Fruit fly (Drosophila melanogaster): ENCODE results near the gene CG14022.

CG14022 gene

dm6 chr2L:5329557-5329956 is 878 bp upstream of the CG14022 start, which contains the start of gene TotM:
Gene TotM (plus strand): TSS chr2L:5329857.
- TF ChIP-seq Dfd (GFP tag; optimal IDR thresholded peaks at IDR 0.05) (no peak), woc (GFP tag; optimal IDR thresholded peaks at IDR 0.05) (no peak), usp (GFP tag; optimal IDR thresholded peaks at IDR 0.05) (no peak), rgr (GFP tag; optimal IDR thresholded peaks at IDR 0.05) (no peak), CrebA (GFP tag; optimal IDR thresholded peaks at IDR 0.05; ENCODE audit: borderline replicate concordance) (no peak), jim (GFP tag; optimal IDR thresholded peaks at IDR 0.05) (no peak), dsf (GFP tag; optimal IDR thresholded peaks at IDR 0.05; ENCODE audit: borderline replicate concordance) (no peak), OdsH (GFP tag; optimal IDR thresholded peaks at IDR 0.05) (no peak), HLH106 (tag; optimal IDR thresholded peaks at IDR 0.05) (no peak), Dif (GFP tag; optimal IDR thresholded peaks at IDR 0.05; ENCODE audit: partially characterized antibody) (no peak), psq (GFP tag; optimal IDR thresholded peaks at IDR 0.05) (no peak), h (GFP tag; optimal IDR thresholded peaks at IDR 0.05) (no peak), dmrt93B (GFP tag; optimal IDR thresholded peaks at IDR 0.05) (no peak), tai (GFP tag; optimal IDR thresholded peaks at IDR 0.05) (no peak), CG32264 (GFP tag; optimal IDR thresholded peaks at IDR 0.05) (no peak), Rel (GFP tag; optimal IDR thresholded peaks at IDR 0.05) (no peak), Rel (tag; optimal IDR thresholded peaks at IDR 0.05) (no peak)

dm6 chr2L:5327266-5327621 is 1.4 kb downstream of the CG14022 start:
- TF ChIP-seq Rel (GFP tag; optimal IDR thresholded peaks at IDR 0.05), result no peak
- no peak for TF ChIP-seq Rel (tag; optimal IDR thresholded peaks at IDR 0.05)
- TF ChIP-seq N (GFP tag; optimal IDR thresholded peaks at IDR 0.05), result no peak
- TF ChIP-seq tai (GFP tag; optimal IDR thresholded peaks at IDR 0.05), result no peak
- TF ChIP-seq Hr78 (GFP tag; optimal IDR thresholded peaks at IDR 0.05), result no peak
- TF ChIP-seq sage (GFP tag; optimal IDR thresholded peaks at IDR 0.05), result no peak

DNA sequence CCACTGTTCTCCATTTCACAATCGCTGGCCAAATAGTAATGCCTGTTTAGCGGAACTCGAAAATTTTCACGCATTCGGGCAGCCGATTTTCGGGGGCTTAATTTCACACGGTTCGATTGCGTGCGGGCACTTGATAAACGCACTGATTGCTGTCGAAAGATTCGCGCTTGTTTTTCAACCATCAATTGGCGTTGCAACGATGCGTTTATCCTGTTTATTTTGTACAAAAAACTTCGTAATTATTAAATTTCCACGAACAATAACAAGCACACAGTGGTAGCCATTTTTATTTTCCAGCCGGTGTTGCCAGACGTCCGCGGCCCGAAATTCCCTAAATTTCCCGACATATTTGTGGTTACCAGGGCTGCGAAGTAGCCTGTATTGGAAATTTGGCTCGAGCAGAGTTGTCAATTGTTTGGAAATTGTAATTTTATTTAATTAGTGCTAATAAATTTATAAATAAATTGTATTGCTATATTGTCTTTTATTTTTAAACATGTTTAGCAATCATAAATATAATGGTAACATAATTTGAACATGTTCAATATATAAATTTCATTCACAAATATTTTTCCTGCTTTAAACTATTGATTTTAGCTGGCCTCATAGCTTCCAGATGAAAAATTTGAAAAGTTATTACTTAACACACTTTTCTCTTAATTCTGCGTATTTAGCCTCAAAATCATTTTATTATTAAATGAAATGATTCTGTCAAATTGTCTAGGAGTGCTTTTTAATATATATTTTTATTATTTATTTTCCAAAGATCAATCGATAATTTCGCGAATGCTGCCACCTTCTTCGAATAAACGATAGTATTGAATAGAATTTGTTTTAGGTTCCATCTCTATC is 2.0 kb downstream of the CG14022 start, which contains the start of the genes Ncoa6 and cype:
Gene Ncoa6 (minus strand): TSS at position 270 of the 852 bp plus-strand sequence.
Gene cype (plus strand): TSS at position 814 of the 852 bp plus-strand sequence.
- peak; percentile 15 for TF ChIP-seq Jra (GFP tag; optimal IDR thresholded peaks at IDR 0.05)
- no peak for TF ChIP-seq pan (optimal IDR thresholded peaks at IDR 0.05)
- TF ChIP-seq Dif (GFP tag; optimal IDR thresholded peaks at IDR 0.05; ENCODE audit: partially characterized antibody), result no peak
- peak; percentile 55 for TF ChIP-seq Sp1 (GFP tag; optimal IDR thresholded peaks at IDR 0.05)
- no peak for TF ChIP-seq Myc (optimal IDR thresholded peaks at IDR 0.05)
- no peak for TF ChIP-seq dsf (GFP tag; optimal IDR thresholded peaks at IDR 0.05; ENCODE audit: borderline replicate concordance)
- no peak for TF ChIP-seq usp (GFP tag; optimal IDR thresholded peaks at IDR 0.05)
- no peak for TF ChIP-seq Mio (GFP tag; optimal IDR thresholded peaks at IDR 0.05)
- no peak for TF ChIP-seq br (GFP tag; optimal IDR thresholded peaks at IDR 0.05)
- TF ChIP-seq Rel (GFP tag; optimal IDR thresholded peaks at IDR 0.05), result no peak
- peak; percentile 64 for TF ChIP-seq Rel (tag; optimal IDR thresholded peaks at IDR 0.05)
- TF ChIP-seq psq (GFP tag; optimal IDR thresholded peaks at IDR 0.05), result peak; percentile 7
- peak; percentile 60 for TF ChIP-seq sv (GFP tag; optimal IDR thresholded peaks at IDR 0.05)
- no peak for TF ChIP-seq N (GFP tag; optimal IDR thresholded peaks at IDR 0.05)
- TF ChIP-seq Hnf4 (GFP tag; optimal IDR thresholded peaks at IDR 0.05), result peak; percentile 8
- TF ChIP-seq Vsx2 (GFP tag; optimal IDR thresholded peaks at IDR 0.05; ENCODE audit: partially characterized antibody), result no peak
- no peak for TF ChIP-seq Abd-B (GFP tag; optimal IDR thresholded peaks at IDR 0.05)
- TF ChIP-seq HLH106 (tag; optimal IDR thresholded peaks at IDR 0.05), result peak; percentile 73
- TF ChIP-seq brk (GFP tag; optimal IDR thresholded peaks at IDR 0.05), result peak; percentile 71
- no peak for TF ChIP-seq fru (GFP tag; optimal IDR thresholded peaks at IDR 0.05)
- TF ChIP-seq rgr (GFP tag; optimal IDR thresholded peaks at IDR 0.05), result peak; percentile 25
- TF ChIP-seq dl (GFP tag; optimal IDR thresholded peaks at IDR 0.05; ENCODE audit: insufficient read depth in 1 of 2, partially characterized antibody in 2 of 2), result no peak
- no peak for TF ChIP-seq jim (GFP tag; optimal IDR thresholded peaks at IDR 0.05)
- peak; percentile 24 for TF ChIP-seq ey (GFP tag; optimal IDR thresholded peaks at IDR 0.05)
- TF ChIP-seq Hr83 (GFP tag; optimal IDR thresholded peaks at IDR 0.05; ENCODE audit: poor library complexity, severe bottlenecking), result peak; percentile 72
- no peak for TF ChIP-seq sage (GFP tag; optimal IDR thresholded peaks at IDR 0.05)
- TF ChIP-seq CG32264 (GFP tag; optimal IDR thresholded peaks at IDR 0.05), result no peak
- no peak for TF ChIP-seq lola (GFP tag; optimal IDR thresholded peaks at IDR 0.05)
- peak; percentile 29 for TF ChIP-seq CG9705 (GFP tag; optimal IDR thresholded peaks at IDR 0.05)
- TF ChIP-seq GATAd (GFP tag; optimal IDR thresholded peaks at IDR 0.05), result no peak
- TF ChIP-seq OdsH (GFP tag; optimal IDR thresholded peaks at IDR 0.05), result peak; percentile 19
- peak; percentile 6 for TF ChIP-seq woc (GFP tag; optimal IDR thresholded peaks at IDR 0.05)
- no peak for TF ChIP-seq tai (GFP tag; optimal IDR thresholded peaks at IDR 0.05)
- TF ChIP-seq Dfd (GFP tag; optimal IDR thresholded peaks at IDR 0.05), result no peak
- TF ChIP-seq dmrt93B (GFP tag; optimal IDR thresholded peaks at IDR 0.05), result peak; percentile 12
- peak; percentile 15 for TF ChIP-seq h (GFP tag; optimal IDR thresholded peaks at IDR 0.05)
- no peak for TF ChIP-seq Hr78 (GFP tag; optimal IDR thresholded peaks at IDR 0.05)
- TF ChIP-seq foxo (GFP tag; optimal IDR thresholded peaks at IDR 0.05), result peak in 1 of 2 experiments; percentile 56
- no peak for TF ChIP-seq CrebA (GFP tag; optimal IDR thresholded peaks at IDR 0.05; ENCODE audit: borderline replicate concordance)
